Fruit fly (Drosophila melanogaster) whole organism, embryonic: ENCODE data around the gene CG12516.

Experiments used
- Awh ChIP-seq: fragments of 200-800 bp; sonication (Bioruptor generic); IDR thresholded peaks from 2 replicates; pipeline ENCODE4, ENCODE4 v1.3.6; 2022; ENCODE audit warnings: missing biosample characterization, missing genetic modification characterization
- B-H2 ChIP-seq: fragments of 200-800 bp; sonication (Bioruptor generic); optimal IDR thresholded peaks from 2 replicates; lab custom pipeline; 2018; ENCODE audit warnings: missing biosample characterization, mild to moderate bottlenecking, missing genetic modification characterization
- BtbVII ChIP-seq: fragments of 200-800 bp; sonication (Bioruptor generic); optimal IDR thresholded peaks from 3 replicates; lab custom pipeline; 2017; ENCODE audit warnings: missing biosample characterization, mild to moderate bottlenecking, missing genetic modification characterization
- Bteb2 ChIP-seq: fragments of 200-800 bp; sonication (Bioruptor generic); optimal IDR thresholded peaks from 2 replicates; lab custom pipeline; 2016; ENCODE audit warnings: missing biosample characterization, missing genetic modification characterization
- CG10543 ChIP-seq: fragments of 200-800 bp; sonication (Bioruptor generic); optimal IDR thresholded peaks from 3 replicates; lab custom pipeline; 2017; ENCODE audit warnings: missing biosample characterization, mild to moderate bottlenecking, missing genetic modification characterization, moderate library complexity
- CG10959 ChIP-seq: fragments of 200-800 bp; sonication (Bioruptor generic); IDR thresholded peaks from 2 replicates; pipeline ENCODE4 v1.3.6; 2022; ENCODE audit warnings: missing biosample characterization, missing genetic modification characterization
- CG13424 ChIP-seq: fragments of 200-800 bp; sonication (Bioruptor generic); optimal IDR thresholded peaks from 2 replicates; lab custom pipeline; 2019; ENCODE audit warnings: missing biosample characterization, mild to moderate bottlenecking, missing genetic modification characterization, moderate library complexity
- CG13894 ChIP-seq: fragments of 200-800 bp; sonication (Bioruptor generic); optimal IDR thresholded peaks from 3 replicates; lab custom pipeline; 2018; ENCODE audit warnings: missing biosample characterization, mild to moderate bottlenecking, missing genetic modification characterization, moderate library complexity
- CG14710 ChIP-seq: fragments of 200-800 bp; sonication (Bioruptor generic); optimal IDR thresholded peaks from 3 replicates; lab custom pipeline; 2019; ENCODE audit warnings: missing biosample characterization, mild to moderate bottlenecking, missing genetic modification characterization, moderate library complexity
- CG14860 ChIP-seq: fragments of 200-800 bp; sonication (Bioruptor generic); IDR thresholded peaks from 3 replicates; pipeline ENCODE4 v1.3.6; 2022; ENCODE audit warnings: missing biosample characterization, missing genetic modification characterization; ENCODE audit not compliant: partially characterized antibody
- CG17568 ChIP-seq: fragments of 200-800 bp; sonication (Bioruptor generic); optimal IDR thresholded peaks from 2 replicates; lab custom pipeline; 2018; ENCODE audit warnings: missing biosample characterization, mild to moderate bottlenecking, missing genetic modification characterization, moderate library complexity
- CG2202 ChIP-seq: fragments of 200-800 bp; sonication (Bioruptor generic); optimal IDR thresholded peaks from 2 replicates; lab custom pipeline; 2018; ENCODE audit warnings: missing biosample characterization, mild to moderate bottlenecking, missing genetic modification characterization
- CG6813 ChIP-seq: fragments of 200-800 bp; sonication (Bioruptor generic); optimal IDR thresholded peaks from 2 replicates; lab custom pipeline; 2017; ENCODE audit warnings: missing biosample characterization, missing genetic modification characterization, mild to moderate bottlenecking, moderate library complexity, missing genetic modification reagents
- CG7271 ChIP-seq: fragments of 200-800 bp; sonication (Bioruptor generic); optimal IDR thresholded peaks from 2 replicates; lab custom pipeline; 2018; ENCODE audit warnings: missing biosample characterization, mild to moderate bottlenecking, missing genetic modification characterization, moderate library complexity
- CG7357 ChIP-seq: fragments of 200-800 bp; sonication (Bioruptor generic); IDR thresholded peaks from 3 replicates; pipeline ENCODE4 v1.3.6; 2022; ENCODE audit warnings: missing biosample characterization, missing genetic modification characterization
- Dref ChIP-seq: fragments of 200-800 bp; sonication (Bioruptor generic); IDR thresholded peaks from 2 replicates; pipeline ENCODE4 v1.3.6; 2022; ENCODE audit warnings: missing biosample characterization, missing genetic modification characterization
- Ets65A ChIP-seq: fragments of 200-800 bp; sonication (Bioruptor generic); peaks from one replicate; lab custom pipeline; 2016; ENCODE audit warnings: missing biosample characterization, missing genetic modification characterization
- H15 ChIP-seq: fragments of 200-800 bp; sonication (Bioruptor generic); IDR thresholded peaks from 3 replicates; pipeline ENCODE4 v1.3.6; 2022; ENCODE audit warnings: missing biosample characterization, missing genetic modification characterization
- HHEX ChIP-seq: fragments of 200-800 bp; sonication (Bioruptor generic); optimal IDR thresholded peaks from 3 replicates; lab custom pipeline; 2017; ENCODE audit warnings: missing biosample characterization, mild to moderate bottlenecking, missing genetic modification characterization, missing genetic modification reagents
- HLH4C ChIP-seq: fragments of 200-800 bp; sonication (Bioruptor generic); IDR thresholded peaks from 3 replicates; pipeline ENCODE4 v1.3.6; 2022; ENCODE audit warnings: missing biosample characterization, missing genetic modification characterization; ENCODE audit not compliant: partially characterized antibody
- HLH54F ChIP-seq: fragments of 200-800 bp; sonication (Bioruptor generic); optimal IDR thresholded peaks from 3 replicates; lab custom pipeline; 2016; ENCODE audit warnings: missing biosample characterization, missing genetic modification characterization
- Hr39 ChIP-seq: fragments of >200 bp; optimal IDR thresholded peaks from 2 replicates; lab custom pipeline; 2017
- Lpt ChIP-seq: fragments of >200 bp; optimal IDR thresholded peaks from 2 replicates; lab custom pipeline; 2018; ENCODE audit warnings: missing biosample characterization, missing genetic modification characterization
- Stat92E ChIP-seq, 3 experiments: fragments of >200 bp in 2 of 3; fragments of 200-800 bp in 1 of 3; sonication (Bioruptor generic) in 1 of 3; optimal IDR thresholded peaks; 2 replicates each; lab custom pipeline; 2017 to 2019; ENCODE audit warnings: missing biosample characterization in 3 of 3, missing genetic modification characterization in 3 of 3, mild to moderate bottlenecking in 1 of 3, moderate library complexity in 1 of 3
- abd-A ChIP-seq: fragments of 200-800 bp; sonication (Bioruptor generic); optimal IDR thresholded peaks from 3 replicates; lab custom pipeline; 2019; ENCODE audit warnings: missing biosample characterization, mild to moderate bottlenecking, missing genetic modification characterization, moderate library complexity
- ap ChIP-seq: fragments of 200-800 bp; sonication (Bioruptor generic); IDR thresholded peaks from 2 replicates; pipeline ENCODE4 v1.3.6; 2022; ENCODE audit warnings: missing biosample characterization, missing genetic modification characterization
- ase ChIP-seq: fragments of 200-800 bp; sonication (Bioruptor generic); IDR thresholded peaks from 3 replicates; pipeline ENCODE4 v1.3.6; 2022; ENCODE audit warnings: missing biosample characterization, missing genetic modification characterization
- az2 ChIP-seq: fragments of 200-800 bp; sonication (Bioruptor generic); optimal IDR thresholded peaks from 3 replicates; lab custom pipeline; 2016; ENCODE audit warnings: missing biosample characterization, missing genetic modification characterization
- cad ChIP-seq: fragments of >200 bp; optimal IDR thresholded peaks from 2 replicates; lab custom pipeline; 2017; ENCODE audit warnings: missing biosample characterization, missing genetic modification characterization
- cas ChIP-seq: fragments of 200-800 bp; sonication (Bioruptor generic); IDR thresholded peaks from 2 replicates; pipeline ENCODE4 v1.3.6; 2022; ENCODE audit warnings: missing biosample characterization, missing genetic modification characterization
- chinmo ChIP-seq: fragments of 200-800 bp; sonication (Bioruptor generic); IDR thresholded peaks from 4 replicates; pipeline ENCODE4 v1.3.6; 2022; ENCODE audit warnings: missing biosample characterization, missing genetic modification characterization; ENCODE audit not compliant: partially characterized antibody
- disco-r ChIP-seq: fragments of 200-800 bp; sonication (Bioruptor generic); optimal IDR thresholded peaks from 2 replicates; lab custom pipeline; 2016; ENCODE audit warnings: missing biosample characterization, missing genetic modification characterization
- dpn ChIP-seq, 2 experiments: fragments of 200-800 bp; sonication (Bioruptor generic); optimal IDR thresholded peaks; 3 replicates each; lab custom pipeline; 2016; ENCODE audit warnings: missing biosample characterization in 2 of 2, missing genetic modification characterization in 2 of 2
- emc ChIP-seq: fragments of 200-800 bp; sonication (Bioruptor generic); optimal IDR thresholded peaks from 2 replicates; lab custom pipeline; 2016; ENCODE audit warnings: missing biosample characterization, missing genetic modification characterization
- gce ChIP-seq: fragments of 200-800 bp; sonication (Bioruptor generic); IDR thresholded peaks from 3 replicates; pipeline ENCODE4 v1.3.6; 2022; ENCODE audit warnings: missing biosample characterization, missing genetic modification characterization
- gcm ChIP-seq: fragments of 200-800 bp; sonication (Bioruptor generic); optimal IDR thresholded peaks from 2 replicates; lab custom pipeline; 2019; ENCODE audit warnings: missing biosample characterization, mild to moderate bottlenecking, missing genetic modification characterization, moderate library complexity
- gem ChIP-seq: fragments of 200-800 bp; sonication (Bioruptor generic); optimal IDR thresholded peaks from 2 replicates; lab custom pipeline; 2019; ENCODE audit warnings: missing biosample characterization, mild to moderate bottlenecking, missing genetic modification characterization, moderate library complexity
- mirr ChIP-seq: fragments of 200-800 bp; sonication (Bioruptor generic); optimal IDR thresholded peaks from 3 replicates; lab custom pipeline; 2018; ENCODE audit warnings: missing biosample characterization, mild to moderate bottlenecking, missing genetic modification characterization
- pho ChIP-seq: fragments of 200-800 bp; sonication (Bioruptor generic); optimal IDR thresholded peaks from 2 replicates; lab custom pipeline; 2016; ENCODE audit warnings: missing biosample characterization, missing genetic modification characterization
- pita ChIP-seq: fragments of 200-800 bp; sonication (Bioruptor generic); optimal IDR thresholded peaks from 2 replicates; lab custom pipeline; 2017; ENCODE audit warnings: missing biosample characterization, mild to moderate bottlenecking, missing genetic modification characterization
- prd ChIP-seq, 3 experiments: fragments of >200 bp in 2 of 3; fragments of 200-800 bp in 1 of 3; sonication (Bioruptor generic) in 1 of 3; optimal IDR thresholded peaks in 2 of 3; IDR thresholded peaks in 1 of 3; 2 replicates in 2 of 3; 3 replicates in 1 of 3; pipeline versions ENCODE4 v1.3.6 to Lab custom; 2017 to 2022; ENCODE audit warnings: missing biosample characterization in 1 of 3, missing genetic modification characterization in 1 of 3
- row ChIP-seq: fragments of 200-800 bp; sonication (Bioruptor generic); IDR thresholded peaks from 3 replicates; pipeline ENCODE4 v1.3.6; 2022; ENCODE audit warnings: missing biosample characterization, missing genetic modification characterization
- scrt ChIP-seq: fragments of 200-800 bp; sonication (Bioruptor generic); optimal IDR thresholded peaks from 2 replicates; lab custom pipeline; 2018; ENCODE audit warnings: missing biosample characterization, mild to moderate bottlenecking, missing genetic modification characterization, moderate library complexity
- sima ChIP-seq: fragments of 200-800 bp; sonication (Bioruptor generic); optimal IDR thresholded peaks from 2 replicates; lab custom pipeline; 2016; ENCODE audit warnings: missing biosample characterization, missing genetic modification characterization
- tgo ChIP-seq: fragments of 200-800 bp; sonication (Bioruptor generic); IDR thresholded peaks from 3 replicates; pipeline ENCODE4 v1.3.6; 2022; ENCODE audit warnings: missing biosample characterization, missing genetic modification characterization
- wdn ChIP-seq: fragments of 200-800 bp; sonication (Bioruptor generic); IDR thresholded peaks from 2 replicates; pipeline ENCODE4 v1.3.6; 2022; ENCODE audit warnings: missing biosample characterization, missing genetic modification characterization
- zen ChIP-seq: fragments of 200-800 bp; sonication (Bioruptor generic); optimal IDR thresholded peaks from 3 replicates; lab custom pipeline; 2018; ENCODE audit warnings: missing biosample characterization, mild to moderate bottlenecking, missing genetic modification characterization, moderate library complexity
- zfh1 ChIP-seq: fragments of 200-800 bp; sonication (Bioruptor generic); IDR thresholded peaks from 3 replicates; pipeline ENCODE4 v1.3.6; 2022; ENCODE audit warnings: missing biosample characterization, missing genetic modification characterization

Gene CG12516

DNA sequence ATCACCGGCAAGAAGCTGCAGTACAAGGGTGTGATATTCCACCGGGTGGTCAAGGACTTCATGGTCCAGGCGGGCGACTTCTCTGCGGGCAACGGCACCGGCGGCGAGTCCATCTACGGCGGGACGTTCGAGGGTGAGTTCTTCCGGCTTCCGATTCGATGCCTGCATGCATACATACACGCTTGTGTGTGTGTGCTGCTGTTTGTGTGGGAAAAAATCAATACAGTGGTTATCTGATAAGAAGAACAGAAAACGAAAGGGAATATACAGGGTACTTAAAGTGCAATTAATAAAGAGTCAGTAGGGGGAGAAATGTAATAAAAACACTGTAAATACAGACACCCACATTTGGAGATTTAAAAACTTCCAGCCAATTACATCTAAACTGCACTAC lies 36.2 kb upstream of the CG12516 start (continued):
- TF ChIP-seq pita = no peak
- TF ChIP-seq CG13894 (tag; lab: Kevin White, UChicago) = no peak
- no peak for TF ChIP-seq gem (tag; lab: Kevin White, UChicago)
- TF ChIP-seq CG7357 (GFP tag; lab: Robert Waterston, UW) = no peak
- TF ChIP-seq Dref = no peak
- no peak for TF ChIP-seq dpn (GFP tag; optimal IDR thresholded peaks at IDR 0.05; lab: Kevin White, UChicago)
- no peak for TF ChIP-seq abd-A (tag; lab: Kevin White, UChicago)
- no peak for TF ChIP-seq CG2202
- TF ChIP-seq wdn (GFP tag; lab: Robert Waterston, UW) = no peak
- no peak for TF ChIP-seq CG7271 (tag; lab: Kevin White, UChicago)
- TF ChIP-seq pho (GFP tag; lab: Kevin White, UChicago) = no peak
- TF ChIP-seq B-H2 (GFP tag; lab: Kevin White, UChicago) = no peak
- TF ChIP-seq HLH4C = no peak
- TF ChIP-seq H15 (GFP tag; lab: Robert Waterston, UW) = no peak
- no peak for TF ChIP-seq cad
- TF ChIP-seq CG10543 = no peak
- no peak for TF ChIP-seq tgo
- no peak for TF ChIP-seq HLH54F (GFP tag; lab: Kevin White, UChicago)
- TF ChIP-seq BtbVII (GFP tag; lab: Kevin White, UChicago) = no peak
- TF ChIP-seq Bteb2 (GFP tag; lab: Kevin White, UChicago) = no peak
- TF ChIP-seq gcm = peak; percentile 10
- no peak for TF ChIP-seq CG14860
- no peak for TF ChIP-seq cas (GFP tag; lab: Robert Waterston, UW)
- TF ChIP-seq ase (GFP tag; lab: Robert Waterston, UW) = no peak
- TF ChIP-seq chinmo (GFP tag; lab: Robert Waterston, UW) = no peak
- no peak for TF ChIP-seq mirr
- TF ChIP-seq zfh1 (GFP tag; lab: Robert Waterston, UW) = no peak
- no peak for TF ChIP-seq scrt (GFP tag; lab: Kevin White, UChicago)
- TF ChIP-seq CG17568 (GFP tag; lab: Kevin White, UChicago) = no peak
- TF ChIP-seq prd (optimal IDR thresholded peaks at IDR 0.05; lab: Kevin White, UChicago) = no peak
- 0 out of 3 replicates have a peak, but pooled peaks have one; percentile 8 for TF ChIP-seq prd (GFP tag; IDR thresholded peaks at IDR 0.05; lab: Robert Waterston, UW)
- no peak for TF ChIP-seq ap (GFP tag; lab: Robert Waterston, UW)
- peak; percentile 20 for TF ChIP-seq HHEX (GFP tag; lab: Kevin White, UChicago)
- peak; percentile 62 for TF ChIP-seq row (GFP tag; lab: Robert Waterston, UW)
- peak; percentile 48 for TF ChIP-seq zen (tag; lab: Kevin White, UChicago)
- TF ChIP-seq CG13424 (tag; lab: Kevin White, UChicago) = no peak
- TF ChIP-seq disco-r = no peak
- TF ChIP-seq Lpt = no peak
- no peak for TF ChIP-seq Hr39 (lab: Kevin White, UChicago)
- TF ChIP-seq Stat92E (GFP tag; optimal IDR thresholded peaks at IDR 0.05; lab: Kevin White, UChicago) = no peak
- TF ChIP-seq Awh (GFP tag; lab: Robert Waterston, UW) = peak; percentile 50; the same call in 1 of the 2 replicates
- no peak for TF ChIP-seq emc (GFP tag; lab: Kevin White, UChicago)
- TF ChIP-seq Ets65A (GFP tag; lab: Kevin White, UChicago) = no peak
- TF ChIP-seq gce = 0 out of 3 replicates have a peak, but pooled peaks have one; percentile 28
- TF ChIP-seq az2 (GFP tag; lab: Kevin White, UChicago) = no peak
- no peak for TF ChIP-seq sima
- no peak for TF ChIP-seq CG6813 (GFP tag; lab: Kevin White, UChicago)
- TF ChIP-seq CG14710 (tag; lab: Kevin White, UChicago) = no peak
- TF ChIP-seq CG10959 (GFP tag; lab: Robert Waterston, UW) = no peak
